Worm (Caenorhabditis elegans): Measurements from ENCODE around the gene C17B7.4.

The C17B7.4 gene

DNA sequence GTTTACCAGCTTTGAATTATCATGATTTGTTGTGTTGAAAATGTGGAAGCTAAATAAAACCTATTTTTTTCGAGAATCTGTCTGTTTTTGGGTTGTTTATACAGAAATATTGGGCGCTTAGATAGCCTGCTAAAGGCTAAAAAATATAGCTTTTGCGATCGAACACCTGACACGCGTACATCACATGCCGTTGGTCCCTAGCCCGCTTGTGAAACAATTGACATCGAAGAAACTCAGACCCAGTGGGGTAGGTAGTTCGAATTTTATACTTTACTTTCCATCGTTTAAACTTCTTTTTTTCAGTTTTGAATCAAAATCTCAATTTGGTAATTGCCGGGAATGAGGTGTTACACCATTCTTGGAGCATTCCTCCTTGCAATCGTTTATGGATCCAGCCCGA lies at the start of gene C17B7.4:
Gene C17B7.4 (plus strand): TSS at position 301 of the 400 bp plus-strand sequence.
- TF ChIP-seq med-1 (GFP tag; optimal IDR thresholded peaks at IDR 0.05; ENCODE audit: insufficient read depth) (no peak), klf-2 (GFP tag; conservative IDR thresholded peaks at IDR 0.05) (no peak), T22C8.4 (GFP tag; IDR thresholded peaks at IDR 0.05) (no peak), ref-1 (GFP tag; conservative IDR thresholded peaks at IDR 0.05) (no peak), ztf-29 (GFP tag; IDR thresholded peaks at IDR 0.05) (no peak), cog-1 (tag; optimal IDR thresholded peaks at IDR 0.05) (no peak), ztf-23 (GFP tag; IDR thresholded peaks at IDR 0.05) (no peak), flt-1 (GFP tag; IDR thresholded peaks at IDR 0.05) (no peak), tab-1 (GFP tag; IDR thresholded peaks at IDR 0.05) (no peak)

ce11 chrV:3295368-3295767 lies 43.7 kb upstream of the C17B7.4 start:
- TF ChIP-seq med-1 (GFP tag; optimal IDR thresholded peaks at IDR 0.05; ENCODE audit: insufficient read depth) (no peak), ztf-29 (GFP tag; IDR thresholded peaks at IDR 0.05) (no peak), T22C8.4 (GFP tag; IDR thresholded peaks at IDR 0.05) (no peak), flt-1 (GFP tag; IDR thresholded peaks at IDR 0.05) (no peak), ztf-23 (GFP tag; IDR thresholded peaks at IDR 0.05) (no peak), ref-1 (GFP tag; conservative IDR thresholded peaks at IDR 0.05) (no peak), klf-2 (GFP tag; conservative IDR thresholded peaks at IDR 0.05) (no peak), cog-1 (tag; optimal IDR thresholded peaks at IDR 0.05) (no peak), tab-1 (GFP tag; IDR thresholded peaks at IDR 0.05) (no peak)

ce11 chrV:3297764-3298163 lies 41.3 kb upstream of the C17B7.4 start, which contains the start of gene srx-122:
Gene srx-122 (minus strand): TSS chrV:3297864.
- TF ChIP-seq ztf-29 (GFP tag; IDR thresholded peaks at IDR 0.05) (no peak), flt-1 (GFP tag; IDR thresholded peaks at IDR 0.05) (no peak), ref-1 (GFP tag; conservative IDR thresholded peaks at IDR 0.05) (no peak), tab-1 (GFP tag; IDR thresholded peaks at IDR 0.05) (no peak), ztf-23 (GFP tag; IDR thresholded peaks at IDR 0.05) (no peak), med-1 (GFP tag; optimal IDR thresholded peaks at IDR 0.05; ENCODE audit: insufficient read depth) (no peak), klf-2 (GFP tag; conservative IDR thresholded peaks at IDR 0.05) (no peak), T22C8.4 (GFP tag; IDR thresholded peaks at IDR 0.05) (no peak), cog-1 (tag; optimal IDR thresholded peaks at IDR 0.05) (no peak)

DNA sequence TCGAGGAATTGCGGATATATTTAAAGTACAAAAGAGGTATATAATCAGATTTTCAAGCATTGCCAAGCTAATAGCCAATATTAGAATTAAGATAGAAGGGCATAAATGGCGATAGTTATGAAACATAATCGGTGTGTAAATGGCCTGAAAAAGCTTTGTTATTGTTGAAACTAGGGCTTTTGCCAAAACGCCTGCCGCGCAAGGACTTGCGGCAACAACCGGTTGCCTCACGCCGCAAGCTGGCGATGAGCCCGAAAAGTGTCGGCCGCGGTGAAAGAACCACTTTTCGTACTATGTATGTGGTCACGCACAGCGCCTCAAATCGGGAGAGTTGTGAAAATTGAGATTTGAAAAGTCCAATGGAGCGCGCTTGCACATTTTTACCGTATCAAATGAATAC lies 39.7 kb upstream of the C17B7.4 start:
- TF ChIP-seq T22C8.4 (GFP tag; IDR thresholded peaks at IDR 0.05) (no peak), med-1 (GFP tag; optimal IDR thresholded peaks at IDR 0.05; ENCODE audit: insufficient read depth) (no peak), cog-1 (tag; optimal IDR thresholded peaks at IDR 0.05) (no peak), ztf-29 (GFP tag; IDR thresholded peaks at IDR 0.05) (no peak), tab-1 (GFP tag; IDR thresholded peaks at IDR 0.05) (no peak)

DNA sequence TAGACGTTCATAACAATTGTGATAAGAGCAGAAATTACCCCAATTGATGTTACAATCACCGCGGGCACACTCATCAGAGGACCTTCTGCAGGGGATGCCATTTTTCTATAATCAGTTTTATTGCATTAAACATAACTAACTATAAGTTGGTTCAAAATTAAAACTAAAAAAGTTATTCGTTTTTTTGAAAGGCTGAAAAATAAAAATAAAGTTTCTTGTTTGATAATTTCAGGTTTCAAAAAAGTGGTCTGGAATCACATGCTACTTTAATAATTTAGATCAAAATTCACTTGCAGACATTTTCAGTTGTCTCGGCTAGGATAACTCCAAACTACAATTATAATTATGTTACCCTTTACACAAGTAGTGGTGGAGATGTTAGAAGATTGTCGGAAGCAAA lies 37.2 kb upstream of the C17B7.4 start, which contains the start of gene srbc-1:
Gene srbc-1 (minus strand): TSS at position 101 of the 400 bp plus-strand sequence.
- TF ChIP-seq tab-1 (GFP tag; IDR thresholded peaks at IDR 0.05) (no peak), ztf-23 (GFP tag; IDR thresholded peaks at IDR 0.05) (no peak), ref-1 (GFP tag; conservative IDR thresholded peaks at IDR 0.05) (no peak), flt-1 (GFP tag; IDR thresholded peaks at IDR 0.05) (no peak), med-1 (GFP tag; optimal IDR thresholded peaks at IDR 0.05; ENCODE audit: insufficient read depth) (no peak), ztf-29 (GFP tag; IDR thresholded peaks at IDR 0.05) (no peak), T22C8.4 (GFP tag; IDR thresholded peaks at IDR 0.05) (no peak), klf-2 (GFP tag; conservative IDR thresholded peaks at IDR 0.05) (no peak), cog-1 (tag; optimal IDR thresholded peaks at IDR 0.05) (no peak)

- TF ChIP-seq flt-1 (GFP tag; IDR thresholded peaks at IDR 0.05) = no peak
- no peak for TF ChIP-seq cog-1 (tag; optimal IDR thresholded peaks at IDR 0.05)
- no peak for TF ChIP-seq ztf-23 (GFP tag; IDR thresholded peaks at IDR 0.05)
- no peak for TF ChIP-seq T22C8.4 (GFP tag; IDR thresholded peaks at IDR 0.05)
- no peak for TF ChIP-seq ztf-29 (GFP tag; IDR thresholded peaks at IDR 0.05)
- TF ChIP-seq med-1 (GFP tag; optimal IDR thresholded peaks at IDR 0.05; ENCODE audit: insufficient read depth) = no peak
Observed at ce11 chrV:3308169-3308568, 30.9 kb upstream of the C17B7.4 start, which contains the start of gene srbc-3. Gene srbc-3 (plus strand): TSS chrV:3308469.

DNA sequence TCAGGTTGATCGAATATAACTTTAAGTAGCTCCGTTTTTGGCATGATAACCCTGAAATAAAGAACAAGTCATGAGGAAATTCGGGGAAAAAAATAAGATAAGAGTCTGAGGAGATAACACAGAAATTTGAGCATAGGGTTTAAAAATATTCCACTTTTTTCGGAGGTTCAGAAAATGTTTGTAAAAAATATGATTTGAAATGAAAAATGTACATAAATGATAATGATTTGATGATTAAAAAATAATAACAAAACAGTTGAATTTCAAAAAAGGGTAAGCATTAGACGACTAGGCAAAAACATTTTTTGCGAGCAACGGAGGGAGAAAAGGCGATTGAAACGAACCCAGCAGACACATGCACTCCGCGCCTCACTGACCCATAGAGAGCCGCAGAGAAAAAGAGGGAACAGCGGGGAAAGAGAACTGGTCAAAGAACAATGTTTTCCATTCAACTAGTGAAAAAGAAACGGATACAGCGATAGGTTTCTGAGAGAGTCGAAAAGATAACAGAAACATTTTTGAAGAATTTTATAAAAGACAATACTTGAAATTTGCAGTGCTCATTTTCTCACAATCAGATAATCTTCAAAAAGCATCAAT lies 26.9 kb upstream of the C17B7.4 start, which contains the start of gene arrd-18:
Gene arrd-18 (minus strand): TSS at position 51 of the 600 bp plus-strand sequence.
- TF ChIP-seq klf-2 (GFP tag; conservative IDR thresholded peaks at IDR 0.05) (no peak), flt-1 (GFP tag; IDR thresholded peaks at IDR 0.05) (no peak), ref-1 (GFP tag; conservative IDR thresholded peaks at IDR 0.05) (no peak), cog-1 (tag; optimal IDR thresholded peaks at IDR 0.05) (no peak), ztf-29 (GFP tag; IDR thresholded peaks at IDR 0.05) (no peak), med-1 (GFP tag; optimal IDR thresholded peaks at IDR 0.05; ENCODE audit: insufficient read depth) (no peak)

- no peak for TF ChIP-seq T22C8.4 (GFP tag; IDR thresholded peaks at IDR 0.05)
- no peak for TF ChIP-seq med-1 (GFP tag; optimal IDR thresholded peaks at IDR 0.05; ENCODE audit: insufficient read depth)
- TF ChIP-seq ref-1 (GFP tag; conservative IDR thresholded peaks at IDR 0.05) = no peak
- no peak for TF ChIP-seq ztf-29 (GFP tag; IDR thresholded peaks at IDR 0.05)
- TF ChIP-seq cog-1 (tag; optimal IDR thresholded peaks at IDR 0.05) = no peak
- no peak for TF ChIP-seq flt-1 (GFP tag; IDR thresholded peaks at IDR 0.05)
- no peak for TF ChIP-seq ztf-23 (GFP tag; IDR thresholded peaks at IDR 0.05)
- no peak for TF ChIP-seq tab-1 (GFP tag; IDR thresholded peaks at IDR 0.05)
- TF ChIP-seq klf-2 (GFP tag; conservative IDR thresholded peaks at IDR 0.05) = no peak
Observed at ce11 chrV:3315308-3315707, 23.8 kb upstream of the C17B7.4 start, which contains the start of gene arrd-19. Gene arrd-19 (minus strand): TSS chrV:3315516.

- no peak for TF ChIP-seq ref-1 (GFP tag; conservative IDR thresholded peaks at IDR 0.05)
- no peak for TF ChIP-seq med-1 (GFP tag; optimal IDR thresholded peaks at IDR 0.05; ENCODE audit: insufficient read depth)
Observed at ce11 chrV:3316108-3316507, 23.0 kb upstream of the C17B7.4 start, which contains the start of gene F35F10.1. Gene F35F10.1 (plus strand): TSS chrV:3316307.

- TF ChIP-seq med-1 (GFP tag; optimal IDR thresholded peaks at IDR 0.05; ENCODE audit: insufficient read depth) (no peak), flt-1 (GFP tag; IDR thresholded peaks at IDR 0.05) (no peak), ref-1 (GFP tag; conservative IDR thresholded peaks at IDR 0.05) (no peak), tab-1 (GFP tag; IDR thresholded peaks at IDR 0.05) (no peak), ztf-23 (GFP tag; IDR thresholded peaks at IDR 0.05) (no peak), ztf-29 (GFP tag; IDR thresholded peaks at IDR 0.05) (no peak), T22C8.4 (GFP tag; IDR thresholded peaks at IDR 0.05) (no peak), cog-1 (tag; optimal IDR thresholded peaks at IDR 0.05) (no peak), klf-2 (GFP tag; conservative IDR thresholded peaks at IDR 0.05) (no peak)
Observed at ce11 chrV:3318975-3319374, 20.1 kb upstream of the C17B7.4 start, which contains the start of gene F35F10.13. Gene F35F10.13 (minus strand): TSS chrV:3319075.

All from whole organism, midembryonic.